Worm (Caenorhabditis elegans) whole organism, L4 larva: ENCODE measurements around the gene trpp-1.

Experiments
- D1046.2 ChIP-seq: fragments of 200-800 bp; sonication (Bioruptor generic); IDR thresholded peaks from 2 replicates; pipeline ENCODE4 v1.3.6; 2022; ENCODE audit warnings: missing genetic modification characterization, missing compliant biosample characterization
- F26F4.8 ChIP-seq: fragments of 200-800 bp; sonication (Bioruptor generic); conservative IDR thresholded peaks from 2 replicates; pipeline ENCODE4 v1.3.6; 2022; ENCODE audit warnings: missing genetic modification characterization, missing compliant biosample characterization
- F37D6.2 ChIP-seq: sonication (generic microtip); optimal IDR thresholded peaks from 2 replicates; lab custom pipeline; 2016; ENCODE audit warnings: mild to moderate bottlenecking, missing genetic modification characterization, missing compliant biosample characterization
- T20F7.1 ChIP-seq: fragments of 200-800 bp; sonication (Bioruptor generic); optimal IDR thresholded peaks from 2 replicates; lab custom pipeline; 2018; ENCODE audit warnings: mild to moderate bottlenecking, missing genetic modification characterization, missing compliant biosample characterization
- T26A8.4 ChIP-seq: fragments of 200-800 bp; sonication (Bioruptor generic); IDR thresholded peaks from 2 replicates; pipeline ENCODE4 v1.3.6; 2022; ENCODE audit warnings: missing genetic modification characterization, missing compliant biosample characterization
- Y105C5A.15 ChIP-seq: fragments of 200-800 bp; sonication (Bioruptor generic); IDR thresholded peaks from 2 replicates; pipeline ENCODE4 v1.3.6; 2022; ENCODE audit warnings: missing genetic modification characterization, missing compliant biosample characterization
- Y75B8A.6 ChIP-seq: fragments of 200-800 bp; sonication (Bioruptor generic); IDR thresholded peaks from 2 replicates; pipeline ENCODE4 v1.3.6; 2022; ENCODE audit warnings: missing genetic modification reagents, missing genetic modification characterization, missing compliant biosample characterization
- aha-1 ChIP-seq: fragments of 150-350 bp; peaks from one replicate; lab custom pipeline; 2014; ENCODE audit warnings: missing biosample characterization, missing genetic modification characterization
- attf-4 ChIP-seq: sonication (generic microtip); optimal IDR thresholded peaks from 3 replicates; lab custom pipeline; 2017; ENCODE audit warnings: missing biosample characterization, missing genetic modification characterization
- ceh-20 ChIP-seq: fragments of 200-800 bp; sonication (Bioruptor generic); IDR thresholded peaks from 2 replicates; pipeline ENCODE4 v1.3.6; 2022; ENCODE audit warnings: missing genetic modification reagents, missing genetic modification characterization, missing compliant biosample characterization
- ceh-32 ChIP-seq: sonication (generic microtip); optimal IDR thresholded peaks from 2 replicates; lab custom pipeline; 2016; ENCODE audit warnings: mild to moderate bottlenecking, missing genetic modification characterization, missing compliant biosample characterization; ENCODE audit not compliant: poor library complexity
- ces-1 ChIP-seq: fragments of 150-350 bp; sonication (generic microtip); optimal IDR thresholded peaks from 4 replicates; lab custom pipeline; 2014; ENCODE audit warnings: missing biosample characterization, missing genetic modification reagents, missing genetic modification characterization
- ctbp-1 ChIP-seq: fragments of 200-800 bp; sonication (Bioruptor generic); IDR thresholded peaks from 2 replicates; pipeline ENCODE4 v1.3.6; 2022; ENCODE audit warnings: missing genetic modification reagents, missing genetic modification characterization, missing compliant biosample characterization
- daf-12 ChIP-seq: fragments of 150-350 bp; optimal IDR thresholded peaks from 2 replicates; lab custom pipeline; 2014; ENCODE audit warnings: missing biosample characterization, missing genetic modification reagents, missing genetic modification characterization
- daf-16 ChIP-seq, 3 experiments: sonication (generic microtip); optimal IDR thresholded peaks; 2 replicates each; lab custom pipeline; 2016 to 2017; ENCODE audit warnings: missing genetic modification characterization in 3 of 3, missing genetic modification reagents in 3 of 3, mild to moderate bottlenecking in 2 of 3, missing compliant biosample characterization in 2 of 3, missing biosample characterization in 1 of 3, moderate library complexity in 1 of 3
- dmd-6 ChIP-seq: fragments of 200-800 bp; sonication (Bioruptor generic); IDR thresholded peaks from 2 replicates; pipeline ENCODE4 v1.3.6; 2022; ENCODE audit warnings: missing genetic modification reagents, missing genetic modification characterization, missing compliant biosample characterization
- egl-43 ChIP-seq: fragments of 200-800 bp; sonication (Bioruptor generic); IDR thresholded peaks from 2 replicates; pipeline ENCODE4 v1.3.6; 2022; ENCODE audit warnings: missing genetic modification reagents, missing genetic modification characterization, missing compliant biosample characterization
- gei-8 ChIP-seq: fragments of 200-800 bp; sonication (Bioruptor generic); optimal IDR thresholded peaks from 2 replicates; lab custom pipeline; 2018; ENCODE audit warnings: mild to moderate bottlenecking, missing genetic modification characterization, missing compliant biosample characterization
- hif-1 ChIP-seq, 2 experiments: sonication (generic microtip); optimal IDR thresholded peaks; 2 replicates each; lab custom pipeline; 2016 to 2017; ENCODE audit warnings: missing compliant biosample characterization in 2 of 2, missing genetic modification characterization in 2 of 2, missing genetic modification reagents in 2 of 2, missing genotype in 2 of 2, mild to moderate bottlenecking in 1 of 2
- hlh-11 ChIP-seq: fragments of 200-800 bp; sonication (Bioruptor generic); optimal IDR thresholded peaks from 2 replicates; lab custom pipeline; 2018; ENCODE audit warnings: mild to moderate bottlenecking, missing genetic modification characterization, missing compliant biosample characterization
- hlh-30 ChIP-seq: sonication (generic microtip); optimal IDR thresholded peaks from 2 replicates; lab custom pipeline; 2017; ENCODE audit warnings: antibody characterized with exemption, mild to moderate bottlenecking, missing genetic modification characterization, missing compliant biosample characterization; ENCODE audit not compliant: insufficient read depth
- hmg-1.1 ChIP-seq: fragments of 200-800 bp; sonication (Bioruptor generic); IDR thresholded peaks from 2 replicates; pipeline ENCODE4 v1.3.6; 2022; ENCODE audit warnings: missing genetic modification reagents, missing genetic modification characterization, missing compliant biosample characterization
- jun-1 ChIP-seq: fragments of 150-350 bp; optimal IDR thresholded peaks from 2 replicates; lab custom pipeline; 2014; ENCODE audit warnings: missing biosample characterization, missing genetic modification reagents, missing genetic modification characterization
- lin-39 ChIP-seq: fragments of 150-350 bp; optimal IDR thresholded peaks from 2 replicates; lab custom pipeline; 2014; ENCODE audit warnings: missing biosample characterization, missing genetic modification reagents, missing genetic modification characterization
- lir-3 ChIP-seq: sonication (generic microtip); optimal IDR thresholded peaks from 2 replicates; lab custom pipeline; 2016; ENCODE audit warnings: mild to moderate bottlenecking, missing genetic modification characterization, missing compliant biosample characterization
- madf-9 ChIP-seq: fragments of 200-800 bp; sonication (Bioruptor generic); conservative IDR thresholded peaks from 2 replicates; pipeline ENCODE4 v1.3.6; 2022; ENCODE audit warnings: missing genetic modification reagents, missing genetic modification characterization, missing compliant biosample characterization
- mep-1 ChIP-seq: fragments of 150-350 bp; sonication (generic microtip); optimal IDR thresholded peaks from 3 replicates; lab custom pipeline; 2014; ENCODE audit warnings: missing biosample characterization, missing genetic modification characterization
- nhr-10 ChIP-seq: fragments of 150-350 bp; optimal IDR thresholded peaks from 2 replicates; lab custom pipeline; 2014; ENCODE audit warnings: missing biosample characterization, missing genetic modification characterization
- nhr-102 ChIP-seq: sonication (generic microtip); optimal IDR thresholded peaks from 2 replicates; lab custom pipeline; 2016; ENCODE audit warnings: mild to moderate bottlenecking, missing genetic modification characterization, moderate library complexity, missing compliant biosample characterization
- nhr-11 ChIP-seq: fragments of 150-350 bp; optimal IDR thresholded peaks from 2 replicates; lab custom pipeline; 2014; ENCODE audit warnings: missing biosample characterization, missing genetic modification characterization
- nhr-28 ChIP-seq: fragments of 150-350 bp; optimal IDR thresholded peaks from 2 replicates; lab custom pipeline; 2014; ENCODE audit warnings: missing biosample characterization, missing genetic modification characterization
- nhr-41 ChIP-seq: fragments of 200-800 bp; sonication (Bioruptor generic); IDR thresholded peaks from 2 replicates; pipeline ENCODE4 v1.3.6; 2022; ENCODE audit warnings: missing genetic modification reagents, missing genetic modification characterization, missing compliant biosample characterization
- nhr-48 ChIP-seq: sonication (generic microtip); optimal IDR thresholded peaks from 2 replicates; lab custom pipeline; 2016; ENCODE audit warnings: mild to moderate bottlenecking, missing genetic modification characterization, missing compliant biosample characterization
- nhr-6 ChIP-seq: fragments of 150-350 bp; optimal IDR thresholded peaks from 2 replicates; lab custom pipeline; 2014; ENCODE audit warnings: missing biosample characterization, missing genetic modification characterization
- sdz-12 ChIP-seq: fragments of 200-800 bp; sonication (Bioruptor generic); optimal IDR thresholded peaks from 2 replicates; lab custom pipeline; 2018; ENCODE audit warnings: mild to moderate bottlenecking, missing genetic modification characterization, missing compliant biosample characterization
- set-16 ChIP-seq: fragments of 200-800 bp; sonication (Bioruptor generic); IDR thresholded peaks from 2 replicates; pipeline ENCODE4 v1.3.6; 2022; ENCODE audit warnings: missing genetic modification reagents, missing genetic modification characterization, missing compliant biosample characterization
- skn-1 ChIP-seq: fragments of 150-350 bp; optimal IDR thresholded peaks from 2 replicates; lab custom pipeline; 2014; ENCODE audit warnings: missing biosample characterization, missing genetic modification characterization
- spr-1 ChIP-seq: sonication (generic microtip); optimal IDR thresholded peaks from 2 replicates; lab custom pipeline; 2016; ENCODE audit warnings: mild to moderate bottlenecking, missing genetic modification characterization, missing compliant biosample characterization
- tra-1 ChIP-seq: fragments of 200-800 bp; sonication (Bioruptor generic); IDR thresholded peaks from 2 replicates; pipeline ENCODE4 v1.3.6; 2022; ENCODE audit warnings: missing genetic modification reagents, missing genetic modification characterization, missing compliant biosample characterization
- unc-62 ChIP-seq, 3 experiments: fragments of 150-350 bp in 1 of 3; sonication (generic microtip); optimal IDR thresholded peaks in 2 of 3; peaks in 1 of 3; 1 replicate in 1 of 3; 2 replicates in 2 of 3; lab custom pipeline; 2014 to 2017; ENCODE audit warnings: missing biosample characterization in 3 of 3, missing genetic modification characterization in 3 of 3, missing genetic modification reagents in 3 of 3, missing genotype in 1 of 3
- zfp-2 ChIP-seq: sonication (generic microtip); optimal IDR thresholded peaks from 2 replicates; lab custom pipeline; 2016; ENCODE audit warnings: mild to moderate bottlenecking, missing genetic modification characterization, missing compliant biosample characterization
- zfp-3 ChIP-seq: fragments of 200-800 bp; sonication (Bioruptor generic); conservative IDR thresholded peaks from 2 replicates; pipeline ENCODE4 v1.3.6; 2022; ENCODE audit warnings: missing genetic modification reagents, missing genetic modification characterization, missing compliant biosample characterization

The trpp-1 gene

DNA sequence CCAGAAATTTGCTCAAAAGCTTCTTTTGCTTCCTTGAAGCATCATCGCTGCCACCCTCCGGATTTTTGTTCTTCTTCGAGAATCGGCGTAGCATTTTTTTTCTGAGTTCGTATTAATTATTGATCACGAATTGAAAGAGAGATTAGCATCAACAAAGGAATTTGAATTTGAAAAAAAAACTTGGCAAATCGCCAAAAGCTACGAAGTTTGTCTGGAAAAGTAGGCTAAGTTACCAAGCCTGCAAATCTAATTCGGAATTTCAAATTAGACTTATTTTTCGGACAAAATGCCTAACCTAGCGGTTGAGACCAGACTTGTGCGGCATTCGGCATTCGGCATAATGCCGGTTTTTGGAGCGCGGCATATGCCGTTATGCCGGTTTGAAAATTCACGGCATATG lies 29.3 kb upstream of the trpp-1 start, which contains the start of gene cfap-36:
TSS of gene cfap-36 (minus strand) at position 101 of the 400 bp plus-strand sequence.
- TF ChIP-seq nhr-11 (tag; lab: Kevin White, UChicago), result no peak
- TF ChIP-seq madf-9 (GFP tag; lab: Robert Waterston, UW), result no peak
- no peak for TF ChIP-seq daf-16 (GFP tag; optimal IDR thresholded peaks at IDR 0.05; lab: Kevin White, UChicago)
- no peak for TF ChIP-seq daf-16 (tag; optimal IDR thresholded peaks at IDR 0.05; lab: Kevin White, UChicago)
- TF ChIP-seq ces-1 (GFP tag; lab: Kevin White, UChicago), result no peak
- TF ChIP-seq ctbp-1 (GFP tag; lab: Robert Waterston, UW), result no peak
- no peak for TF ChIP-seq lir-3 (tag; lab: Kevin White, UChicago)
- no peak for TF ChIP-seq nhr-10 (tag; lab: Kevin White, UChicago)
- TF ChIP-seq attf-4 (tag; lab: Kevin White, UChicago), result no peak
- TF ChIP-seq zfp-2, result no peak
- TF ChIP-seq zfp-3 (GFP tag; lab: Robert Waterston, UW), result no peak
- no peak for TF ChIP-seq unc-62 (GFP tag; optimal IDR thresholded peaks at IDR 0.05 in 1 of 2; lab: Kevin White, UChicago)
- TF ChIP-seq unc-62 (tag; optimal IDR thresholded peaks at IDR 0.05; lab: Kevin White, UChicago), result no peak
- TF ChIP-seq nhr-48 (tag; lab: Kevin White, UChicago), result no peak

DNA sequence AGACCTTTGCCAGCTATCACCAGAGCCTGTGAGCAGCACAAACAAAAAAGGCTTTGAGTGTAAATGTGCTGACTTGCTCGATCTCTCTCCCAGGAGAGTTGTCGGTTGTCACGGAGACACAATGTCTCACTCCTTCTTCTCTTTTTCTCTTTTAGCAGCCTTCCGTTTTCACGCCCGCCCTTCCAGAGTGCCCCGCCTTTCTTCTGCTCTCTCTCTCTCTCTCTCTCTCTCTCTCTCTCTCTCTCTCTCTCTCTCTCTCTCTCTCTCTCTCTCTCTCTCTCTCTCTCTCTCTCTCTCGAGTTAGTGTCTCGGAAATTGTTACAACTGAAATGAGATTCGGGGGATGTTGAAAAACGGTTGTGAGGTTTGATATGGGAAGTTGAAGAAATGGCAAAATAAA lies 28.0 kb upstream of the trpp-1 start:
- TF ChIP-seq ces-1 (GFP tag; lab: Kevin White, UChicago) (no peak), F37D6.2 (tag; lab: Kevin White, UChicago) (no peak), set-16 (GFP tag; lab: Robert Waterston, UW) (peak; percentile 77)

DNA sequence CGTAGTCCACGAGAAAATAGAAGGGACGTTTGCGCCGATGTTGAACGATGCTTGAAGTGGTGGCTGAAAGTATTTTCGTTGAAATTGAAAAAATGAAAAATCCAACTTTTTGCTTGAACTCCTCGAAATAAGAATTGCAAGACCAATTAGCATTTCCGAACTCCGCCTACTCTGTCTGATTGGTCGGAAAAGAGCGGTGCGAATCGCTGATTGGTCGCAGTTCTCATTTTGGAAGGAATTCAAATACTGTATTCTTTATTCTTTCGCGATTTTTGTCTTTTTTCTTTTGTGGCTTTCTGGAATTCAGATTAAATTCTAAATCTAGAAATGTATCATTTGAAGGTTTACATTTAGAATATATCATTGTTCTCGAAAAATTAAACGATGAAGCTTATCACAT lies 26.9 kb upstream of the trpp-1 start:
- TF ChIP-seq aha-1 (tag; lab: Kevin White, UChicago) (peak; percentile 12), hlh-30 (tag; lab: Kevin White, UChicago) (no peak), gei-8 (GFP tag; lab: Kevin White, UChicago) (no peak), D1046.2 (GFP tag; lab: Robert Waterston, UW) (no peak), unc-62 (GFP tag; optimal IDR thresholded peaks at IDR 0.05 in 1 of 2; lab: Kevin White, UChicago) (no peak), unc-62 (tag; optimal IDR thresholded peaks at IDR 0.05; lab: Kevin White, UChicago) (no peak)
- TF ChIP-seq, all 104 proteins: peak for 1

DNA sequence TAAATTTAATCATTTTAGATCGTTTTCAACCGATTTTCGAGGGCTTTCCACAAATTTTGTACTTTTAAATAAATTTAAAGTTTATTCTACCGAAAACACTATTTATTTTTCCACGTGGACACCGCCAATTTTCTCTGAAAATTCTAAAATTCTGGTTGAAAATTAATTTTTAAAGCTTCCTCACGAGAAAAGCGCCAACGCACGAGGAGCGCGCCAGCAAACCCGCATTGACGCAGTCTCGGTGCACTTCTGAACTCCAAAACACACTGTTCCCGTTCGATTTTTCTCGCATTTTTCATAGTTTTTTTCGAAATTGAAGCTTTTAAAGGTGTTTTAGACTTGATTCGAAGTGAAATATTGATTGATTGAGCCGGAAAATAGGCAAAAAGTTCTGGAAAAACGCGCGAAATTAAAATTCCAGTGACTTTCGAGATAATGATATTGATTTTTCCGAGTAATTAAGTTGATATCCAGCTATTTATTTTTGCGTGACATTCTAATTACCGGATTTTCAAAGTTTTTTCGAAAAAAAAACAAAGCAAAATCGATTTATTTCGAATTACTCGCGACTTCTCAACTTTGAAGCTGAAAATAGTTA lies 24.4 kb upstream of the trpp-1 start, which contains the start of gene cul-3:
TSS of gene cul-3 (plus strand) at position 548 of the 598 bp plus-strand sequence.
- TF ChIP-seq zfp-3 (GFP tag; lab: Robert Waterston, UW) (no peak), F26F4.8 (no peak), dmd-6 (GFP tag; lab: Robert Waterston, UW) (peak; percentile 17; the same call in 1 of the 2 replicates), sdz-12 (GFP tag; lab: Kevin White, UChicago) (no peak), nhr-6 (tag; lab: Kevin White, UChicago) (peak; percentile 39), ces-1 (GFP tag; lab: Kevin White, UChicago) (no peak), lin-39 (tag; lab: Kevin White, UChicago) (no peak), hlh-11 (tag; lab: Kevin White, UChicago) (no peak), tra-1 (GFP tag; lab: Robert Waterston, UW) (no peak), daf-12 (no peak), ceh-20 (GFP tag; lab: Robert Waterston, UW) (0 out of 2 replicates have a peak, but pooled peaks have one; percentile 21), hmg-1.1 (GFP tag; lab: Robert Waterston, UW) (peak; percentile 57; the same call in 1 of the 2 replicates), egl-43 (GFP tag; lab: Robert Waterston, UW) (no peak), hif-1 (tag; optimal IDR thresholded peaks at IDR 0.05; lab: Kevin White, UChicago) (no peak), F37D6.2 (tag; lab: Kevin White, UChicago) (no peak), nhr-11 (tag; lab: Kevin White, UChicago) (no peak), D1046.2 (GFP tag; lab: Robert Waterston, UW) (no peak), spr-1 (tag; lab: Kevin White, UChicago) (no peak), ctbp-1 (GFP tag; lab: Robert Waterston, UW) (no peak), nhr-41 (GFP tag; lab: Robert Waterston, UW) (no peak), madf-9 (GFP tag; lab: Robert Waterston, UW) (no peak), skn-1 (no peak), T20F7.1 (no peak), nhr-102 (peak; percentile 32), nhr-28 (tag; lab: Kevin White, UChicago) (no peak), ceh-32 (tag; lab: Kevin White, UChicago) (no peak), nhr-48 (tag; lab: Kevin White, UChicago) (no peak), Y105C5A.15 (GFP tag; lab: Robert Waterston, UW) (no peak), T26A8.4 (GFP tag; lab: Robert Waterston, UW) (peak; percentile 49; the same call in 1 of the 2 replicates), mep-1 (peak; percentile 59), jun-1 (tag; lab: Kevin White, UChicago) (peak; percentile 27), Y75B8A.6 (GFP tag; lab: Robert Waterston, UW) (no peak)
